Fruit fly (Drosophila melanogaster) S2 (cell line): ENCODE results near the gene Gyc89Db.
A peak's percentile ranks its signal among the peaks of the same experiment; 100 is the strongest.

ENCODE experiments used
- CG8478 ChIP-seq: fragments of >200 bp; optimal IDR thresholded peaks from 2 replicates; lab custom pipeline; 2018
- CTCF ChIP-seq, 2 experiments: fragments of >200 bp; optimal IDR thresholded peaks; 2 replicates each; lab custom pipeline; 2018

The Gyc89Db gene

dm6 chr3R:16452954-16453587, 23.8 kb upstream of the Gyc89Db start:
- TF ChIP-seq CG8478 (lab: Kevin White, UChicago) (no peak), CTCF (optimal IDR thresholded peaks at IDR 0.05; lab: Kevin White, UChicago) (no peak)

dm6 chr3R:16453597-16453996, 23.3 kb upstream of the Gyc89Db start, which contains the start of gene Pak3:
TSS of gene Pak3 (minus strand) at chr3R:16453821.
- peak in 1 of 2 experiments; percentile 24 for TF ChIP-seq CTCF (optimal IDR thresholded peaks at IDR 0.05; lab: Kevin White, UChicago)
- no peak for TF ChIP-seq CG8478 (lab: Kevin White, UChicago)

dm6 chr3R:16454192-16454591, 22.7 kb upstream of the Gyc89Db start, which contains the start of gene CG10405:
TSS of gene CG10405 (plus strand) at chr3R:16454492.
- TF ChIP-seq CG8478 (lab: Kevin White, UChicago) (no peak), CTCF (optimal IDR thresholded peaks at IDR 0.05; lab: Kevin White, UChicago) (no peak)

dm6 chr3R:16455875-16456274, 21.0 kb upstream of the Gyc89Db start, which contains the start of gene CG14883:
TSS of gene CG14883 (plus strand) at chr3R:16456052.
- TF ChIP-seq CTCF (optimal IDR thresholded peaks at IDR 0.05; lab: Kevin White, UChicago) (no peak), CG8478 (lab: Kevin White, UChicago) (no peak)

dm6 chr3R:16456607-16457006, 20.3 kb upstream of the Gyc89Db start:
- TF ChIP-seq CTCF (optimal IDR thresholded peaks at IDR 0.05; lab: Kevin White, UChicago), result no peak
- TF ChIP-seq CG8478 (lab: Kevin White, UChicago), result no peak

dm6 chr3R:16468556-16468955, 8.4 kb upstream of the Gyc89Db start:
- no peak for TF ChIP-seq CTCF (optimal IDR thresholded peaks at IDR 0.05; lab: Kevin White, UChicago)
- TF ChIP-seq CG8478 (lab: Kevin White, UChicago), result no peak

- TF ChIP-seq CTCF (optimal IDR thresholded peaks at IDR 0.05; lab: Kevin White, UChicago) (no peak), CG8478 (lab: Kevin White, UChicago) (no peak)
These were observed 7.2 kb upstream of the Gyc89Db start, which contains the start of the genes CG42232 and CSN5 for dm6 chr3R:16469501-16470263. TSS of gene CG42232 (minus strand) at chr3R:16469663. TSS of gene CSN5 (plus strand) at chr3R:16470099.

dm6 chr3R:16472301-16472700, 4.6 kb upstream of the Gyc89Db start, which contains the start of gene Gyc89Da:
TSS of gene Gyc89Da (plus strand) at chr3R:16472601.
- TF ChIP-seq CG8478 (lab: Kevin White, UChicago), result no peak
- no peak for TF ChIP-seq CTCF (optimal IDR thresholded peaks at IDR 0.05; lab: Kevin White, UChicago)

- no peak for TF ChIP-seq CG8478 (lab: Kevin White, UChicago)
- TF ChIP-seq CTCF (optimal IDR thresholded peaks at IDR 0.05; lab: Kevin White, UChicago), result no peak
These were observed 438 bp upstream of the Gyc89Db start for dm6 chr3R:16476472-16476871.

- no peak for TF ChIP-seq CG8478 (lab: Kevin White, UChicago)
- TF ChIP-seq CTCF (optimal IDR thresholded peaks at IDR 0.05; lab: Kevin White, UChicago), result no peak
These were observed 4.1 kb downstream of the Gyc89Db start, which contains the start of gene Dhfr for dm6 chr3R:16480995-16481394. TSS of gene Dhfr (plus strand) at chr3R:16481167.

- TF ChIP-seq CTCF (optimal IDR thresholded peaks at IDR 0.05; lab: Kevin White, UChicago) (no peak), CG8478 (lab: Kevin White, UChicago) (no peak)
These were observed 5.4 kb downstream of the Gyc89Db start, which contains the start of gene Sdhaf3 for dm6 chr3R:16482276-16482675. TSS of gene Sdhaf3 (minus strand) at chr3R:16482452.

- no peak for TF ChIP-seq CG8478 (lab: Kevin White, UChicago)
- no peak for TF ChIP-seq CTCF (optimal IDR thresholded peaks at IDR 0.05; lab: Kevin White, UChicago)
These were observed 7.0 kb downstream of the Gyc89Db start, which contains the start of gene Der-2 for dm6 chr3R:16483877-16484417. TSS of gene Der-2 (minus strand) at chr3R:16484223.

- TF ChIP-seq CG8478 (lab: Kevin White, UChicago) (no peak), CTCF (optimal IDR thresholded peaks at IDR 0.05; lab: Kevin White, UChicago) (no peak)
These were observed 8.8 kb downstream of the Gyc89Db start for dm6 chr3R:16485487-16486233.

- TF ChIP-seq CTCF (optimal IDR thresholded peaks at IDR 0.05; lab: Kevin White, UChicago) (no peak), CG8478 (lab: Kevin White, UChicago) (no peak)
These were observed 18.4 kb downstream of the Gyc89Db start, which contains the start of gene Cad89D for dm6 chr3R:16495322-16495721. TSS of gene Cad89D (minus strand) at chr3R:16495422.
